Worm (Caenorhabditis elegans) whole organism, young adult: ENCODE measurements around the gene dpy-23.
A peak's percentile ranks its signal among the peaks of the same experiment; 100 is the strongest.

Experiments
- B0261.1 ChIP-seq: sonication (generic microtip); optimal IDR thresholded peaks from 2 replicates; lab custom pipeline; 2016; ENCODE audit warnings: mild to moderate bottlenecking, missing genetic modification characterization, moderate library complexity, missing compliant biosample characterization
- B0336.3 ChIP-seq: fragments of 200-800 bp; sonication (Bioruptor generic); IDR thresholded peaks from 2 replicates; pipeline ENCODE4 v1.3.6; 2022; ENCODE audit warnings: missing genetic modification characterization, missing compliant biosample characterization
- C17E4.6 ChIP-seq: fragments of 200-800 bp; sonication (Bioruptor generic); IDR thresholded peaks from 2 replicates; pipeline ENCODE4 v1.3.6; 2022; ENCODE audit warnings: missing genetic modification reagents, missing genetic modification characterization, missing compliant biosample characterization
- D2030.7 ChIP-seq: fragments of 200-800 bp; sonication (Bioruptor generic); IDR thresholded peaks from 2 replicates; pipeline ENCODE4 v1.3.6; 2022; ENCODE audit warnings: missing genetic modification reagents, missing genetic modification characterization, missing compliant biosample characterization
- K11D2.4 ChIP-seq: fragments of 200-800 bp; sonication (Bioruptor generic); IDR thresholded peaks from 2 replicates; pipeline ENCODE4 v1.3.6; 2022; ENCODE audit warnings: missing genetic modification reagents, missing genetic modification characterization, missing compliant biosample characterization
- T26A5.8 ChIP-seq: sonication (generic microtip); optimal IDR thresholded peaks from 2 replicates; lab custom pipeline; 2016; ENCODE audit warnings: missing genetic modification characterization, missing compliant biosample characterization
- Y53F4B.3 ChIP-seq: fragments of 200-800 bp; sonication (Bioruptor generic); IDR thresholded peaks from 2 replicates; pipeline ENCODE4 v1.3.6; 2022; ENCODE audit warnings: missing genetic modification reagents, missing genetic modification characterization, missing compliant biosample characterization
- Y53G8AR.9 ChIP-seq: fragments of 200-800 bp; sonication (Bioruptor generic); conservative IDR thresholded peaks from 2 replicates; pipeline ENCODE4 v1.3.6; 2022; ENCODE audit warnings: missing genetic modification reagents, missing genetic modification characterization, missing compliant biosample characterization
- Y56A3A.18 ChIP-seq: fragments of 200-800 bp; sonication (Bioruptor generic); IDR thresholded peaks from 2 replicates; pipeline ENCODE4 v1.3.6; 2022; ENCODE audit warnings: missing genetic modification reagents, missing genetic modification characterization, missing compliant biosample characterization
- Y79H2A.3 ChIP-seq: fragments of 200-800 bp; sonication (Bioruptor generic); conservative IDR thresholded peaks from 2 replicates; pipeline ENCODE4 v1.3.6; 2022; ENCODE audit warnings: missing genetic modification reagents, missing genetic modification characterization, missing compliant biosample characterization
- Y95B8A.8 ChIP-seq: fragments of 200-800 bp; sonication (Bioruptor generic); IDR thresholded peaks from 2 replicates; pipeline ENCODE4 v1.3.6; 2022; ENCODE audit warnings: missing genetic modification reagents, missing genetic modification characterization, missing compliant biosample characterization
- ama-1 ChIP-seq, 3 experiments: fragments of 150-350 bp in 1 of 3; sonication (generic microtip) in 2 of 3; optimal IDR thresholded peaks; 2 replicates each; lab custom pipeline; 2014 to 2018; ENCODE audit warnings: missing biosample characterization in 2 of 3, missing genetic modification characterization in 2 of 3, missing genetic modification reagents in 2 of 3
- aptf-2 ChIP-seq: fragments of 200-800 bp; sonication (Bioruptor generic); conservative IDR thresholded peaks from 2 replicates; pipeline ENCODE4 v1.3.6; 2022; ENCODE audit warnings: missing genetic modification reagents, missing genetic modification characterization, missing compliant biosample characterization
- aptf-3 ChIP-seq: fragments of 200-800 bp; sonication (Bioruptor generic); IDR thresholded peaks from 2 replicates; pipeline ENCODE4 v1.3.6; 2022; ENCODE audit warnings: missing genetic modification characterization, missing compliant biosample characterization
- athp-1 ChIP-seq: sonication (generic microtip); optimal IDR thresholded peaks from 2 replicates; lab custom pipeline; 2017; ENCODE audit warnings: mild to moderate bottlenecking, missing genetic modification characterization, missing compliant biosample characterization
- attf-3 ChIP-seq: fragments of 200-800 bp; sonication (Bioruptor generic); conservative IDR thresholded peaks from 2 replicates; pipeline ENCODE4 v1.3.6; 2022; ENCODE audit warnings: missing genetic modification reagents, missing genetic modification characterization, missing compliant biosample characterization
- bed-1 ChIP-seq: fragments of 200-800 bp; sonication (Bioruptor generic); IDR thresholded peaks from 2 replicates; pipeline ENCODE4 v1.3.6; 2022; ENCODE audit warnings: missing genetic modification reagents, missing genetic modification characterization, missing compliant biosample characterization
- bed-2 ChIP-seq: fragments of 200-800 bp; sonication (Bioruptor generic); IDR thresholded peaks from 2 replicates; pipeline ENCODE4 v1.3.6; 2022; ENCODE audit warnings: missing genetic modification reagents, missing genetic modification characterization, missing compliant biosample characterization
- ceh-79 ChIP-seq: sonication (generic microtip); optimal IDR thresholded peaks from 2 replicates; lab custom pipeline; 2017; ENCODE audit warnings: mild to moderate bottlenecking, missing genetic modification characterization, missing compliant biosample characterization
- ceh-91 ChIP-seq: fragments of 200-800 bp; sonication (Bioruptor generic); IDR thresholded peaks from 2 replicates; pipeline ENCODE4 v1.3.6; 2022; ENCODE audit warnings: missing genetic modification reagents, missing genetic modification characterization, missing compliant biosample characterization
- dpff-1 ChIP-seq: sonication (generic microtip); optimal IDR thresholded peaks from 2 replicates; lab custom pipeline; 2017; ENCODE audit warnings: mild to moderate bottlenecking, missing genetic modification characterization, missing compliant biosample characterization
- egl-18 ChIP-seq: fragments of 200-800 bp; sonication (Bioruptor generic); IDR thresholded peaks from 2 replicates; pipeline ENCODE4 v1.3.6; 2022; ENCODE audit warnings: missing genetic modification reagents, missing genetic modification characterization, missing compliant biosample characterization
- hlh-12 ChIP-seq: sonication (generic microtip); optimal IDR thresholded peaks from 2 replicates; lab custom pipeline; 2016; ENCODE audit warnings: missing genetic modification characterization, missing compliant biosample characterization
- hsf-1 ChIP-seq: fragments of 200-800 bp; sonication (Bioruptor generic); IDR thresholded peaks from 2 replicates; pipeline ENCODE4 v1.3.6; 2022; ENCODE audit warnings: missing genetic modification reagents, missing genetic modification characterization, missing compliant biosample characterization
- lag-1 ChIP-seq: fragments of 200-800 bp; sonication (Bioruptor generic); IDR thresholded peaks from 2 replicates; pipeline ENCODE4 v1.3.6; 2022; ENCODE audit warnings: missing genetic modification reagents, missing genetic modification characterization, missing compliant biosample characterization
- lin-26 ChIP-seq: fragments of 200-800 bp; sonication (Bioruptor generic); IDR thresholded peaks from 2 replicates; pipeline ENCODE4 v1.3.6; 2022; ENCODE audit warnings: missing genetic modification reagents, missing genetic modification characterization, missing compliant biosample characterization
- lsl-1 ChIP-seq: fragments of 200-800 bp; sonication (Bioruptor generic); optimal IDR thresholded peaks from 2 replicates; lab custom pipeline; 2018; ENCODE audit warnings: mild to moderate bottlenecking, missing genetic modification characterization, moderate library complexity, missing compliant biosample characterization
- madf-10 ChIP-seq: sonication (generic microtip); optimal IDR thresholded peaks from 2 replicates; lab custom pipeline; 2016; ENCODE audit warnings: mild to moderate bottlenecking, missing genetic modification characterization, missing compliant biosample characterization
- madf-6 ChIP-seq: fragments of 200-800 bp; sonication (Bioruptor generic); IDR thresholded peaks from 2 replicates; pipeline ENCODE4 v1.3.6; 2022; ENCODE audit warnings: missing genetic modification reagents, missing genetic modification characterization, missing compliant biosample characterization
- mcd-1 ChIP-seq: fragments of 200-800 bp; sonication (Bioruptor generic); IDR thresholded peaks from 2 replicates; pipeline ENCODE4 v1.3.6; 2022; ENCODE audit warnings: missing genetic modification reagents, missing genetic modification characterization, missing compliant biosample characterization
- mes-4 ChIP-seq: sonication (generic microtip); optimal IDR thresholded peaks from 2 replicates; lab custom pipeline; 2016; ENCODE audit warnings: missing genotype, missing genetic modification characterization, missing compliant biosample characterization
- nhr-90 ChIP-seq: sonication (generic microtip); optimal IDR thresholded peaks from 2 replicates; lab custom pipeline; 2016; ENCODE audit warnings: missing genotype, mild to moderate bottlenecking, missing genetic modification characterization, missing compliant biosample characterization
- pbrm-1 ChIP-seq: fragments of 200-800 bp; sonication (Bioruptor generic); IDR thresholded peaks from 2 replicates; pipeline ENCODE4 v1.3.6; 2022; ENCODE audit warnings: missing genetic modification reagents, missing genetic modification characterization, missing compliant biosample characterization
- rcor-1 ChIP-seq: fragments of 200-800 bp; sonication (Bioruptor generic); IDR thresholded peaks from 2 replicates; pipeline ENCODE4 v1.3.6; 2022; ENCODE audit warnings: missing genetic modification reagents, missing genetic modification characterization, missing compliant biosample characterization
- rec-8 ChIP-seq, 2 experiments: sonication (generic microtip); optimal IDR thresholded peaks; 2 replicates each; lab custom pipeline; 2016; ENCODE audit warnings: mild to moderate bottlenecking in 2 of 2, missing genetic modification characterization in 2 of 2, missing genetic modification reagents in 2 of 2, missing genotype in 2 of 2, missing biosample characterization in 1 of 2, missing compliant biosample characterization in 1 of 2, moderate library complexity in 1 of 2
- sea-2 ChIP-seq: fragments of 200-800 bp; sonication (Bioruptor generic); IDR thresholded peaks from 2 replicates; pipeline ENCODE4 v1.3.6; 2022; ENCODE audit warnings: missing genetic modification characterization, missing compliant biosample characterization
- somi-1 ChIP-seq: fragments of 200-800 bp; sonication (Bioruptor generic); optimal IDR thresholded peaks from 2 replicates; lab custom pipeline; 2018; ENCODE audit warnings: mild to moderate bottlenecking, missing genetic modification characterization, missing compliant biosample characterization
- tlf-1 ChIP-seq: fragments of 200-800 bp; sonication (Bioruptor generic); optimal IDR thresholded peaks from 2 replicates; lab custom pipeline; 2018; ENCODE audit warnings: mild to moderate bottlenecking, missing genetic modification characterization, missing compliant biosample characterization
- unc-130 ChIP-seq: sonication (generic microtip); optimal IDR thresholded peaks from 2 replicates; lab custom pipeline; 2016; ENCODE audit warnings: missing genetic modification reagents, missing genetic modification characterization, missing compliant biosample characterization
- zfh-2 ChIP-seq: fragments of 200-800 bp; sonication (Bioruptor generic); conservative IDR thresholded peaks from 2 replicates; pipeline ENCODE4 v1.3.6; 2022; ENCODE audit warnings: missing genetic modification reagents, missing genetic modification characterization, missing compliant biosample characterization
- ztf-25 ChIP-seq: fragments of 200-800 bp; sonication (Bioruptor generic); IDR thresholded peaks from 2 replicates; pipeline ENCODE4 v1.3.6; 2022; ENCODE audit warnings: missing genetic modification reagents, missing genetic modification characterization, missing compliant biosample characterization
- ztf-28 ChIP-seq: fragments of 200-800 bp; sonication (Bioruptor generic); IDR thresholded peaks from 2 replicates; pipeline ENCODE4 v1.3.6; 2022; ENCODE audit warnings: missing genetic modification reagents, missing genetic modification characterization, missing compliant biosample characterization
- ztf-6 ChIP-seq: fragments of 200-800 bp; sonication (Bioruptor generic); IDR thresholded peaks from 2 replicates; pipeline ENCODE4 v1.3.6; 2022; ENCODE audit warnings: missing genetic modification reagents, missing genetic modification characterization, missing compliant biosample characterization

Gene dpy-23

DNA sequence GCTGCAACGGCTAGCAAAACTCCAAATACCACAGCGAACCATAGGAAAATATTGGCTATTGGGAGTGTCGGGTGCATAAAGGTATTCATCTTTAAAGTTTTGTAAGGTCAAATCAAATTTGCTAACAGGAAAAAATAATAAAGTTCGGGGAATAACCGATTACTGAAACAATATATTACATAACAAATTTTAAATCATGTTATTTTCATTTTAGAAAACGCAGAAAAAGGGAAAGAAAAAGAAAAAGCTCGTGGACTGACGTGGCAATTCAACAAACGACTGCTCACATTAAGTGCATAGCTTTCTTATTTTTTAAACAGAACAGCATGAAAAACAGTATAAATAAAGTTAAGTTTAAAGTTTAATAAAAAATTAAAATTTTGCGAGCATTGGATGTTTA is 16.0 kb upstream of the dpy-23 start, which contains the start of gene R160.6:
Gene R160.6, minus strand, starts transcription at position 101 of the 400 bp plus-strand sequence.
- TF ChIP-seq nhr-90 (tag; lab: Kevin White, UChicago) = no peak
- no peak for TF ChIP-seq rec-8 (tag; optimal IDR thresholded peaks at IDR 0.05; lab: Kevin White, UChicago)
- TF ChIP-seq hlh-12 (tag; lab: Kevin White, UChicago) = no peak
- no peak for TF ChIP-seq aptf-2
- TF ChIP-seq B0336.3 (GFP tag; lab: Robert Waterston, UW) = no peak
- TF ChIP-seq madf-10 (tag; lab: Kevin White, UChicago) = no peak
- TF ChIP-seq bed-1 (GFP tag; lab: Robert Waterston, UW) = no peak
- TF ChIP-seq hsf-1 (GFP tag; lab: Robert Waterston, UW) = no peak
- TF ChIP-seq D2030.7 (GFP tag; lab: Robert Waterston, UW) = no peak
- no peak for TF ChIP-seq B0261.1
- no peak for TF ChIP-seq K11D2.4 (GFP tag; lab: Robert Waterston, UW)
- no peak for TF ChIP-seq mcd-1 (GFP tag; lab: Robert Waterston, UW)
- TF ChIP-seq somi-1 = no peak
- no peak for TF ChIP-seq sea-2
- TF ChIP-seq, all 124 proteins: peak for 0

DNA sequence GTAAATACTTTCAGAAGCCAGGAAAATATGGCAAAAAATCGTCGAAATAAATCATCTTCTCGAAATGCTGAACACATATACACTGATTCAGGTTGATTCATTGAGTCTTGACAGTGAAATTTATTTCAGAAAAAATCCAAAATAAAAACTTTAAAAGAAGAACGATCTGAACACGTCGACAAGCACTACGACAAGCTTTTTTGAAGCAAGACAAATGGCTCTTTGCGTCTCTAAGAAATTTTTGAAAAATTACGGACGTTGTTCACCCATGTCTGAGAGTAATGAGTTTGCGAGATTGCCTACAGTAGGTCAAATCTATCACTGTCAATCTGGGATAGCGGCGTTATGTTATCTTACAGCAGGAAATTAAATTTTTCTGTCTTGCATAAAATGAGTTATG is 12.4 kb upstream of the dpy-23 start, which contains the start of gene R160.2:
Gene R160.2, minus strand, starts transcription at position 101 of the 400 bp plus-strand sequence.
- TF ChIP-seq ama-1 (optimal IDR thresholded peaks at IDR 0.05; lab: Kevin White, UChicago) = no peak
- no peak for TF ChIP-seq ama-1 (GFP tag; optimal IDR thresholded peaks at IDR 0.05; lab: Kevin White, UChicago)
- no peak for TF ChIP-seq B0336.3 (GFP tag; lab: Robert Waterston, UW)
- no peak for TF ChIP-seq Y79H2A.3 (GFP tag; lab: Robert Waterston, UW)
- no peak for TF ChIP-seq bed-1 (GFP tag; lab: Robert Waterston, UW)
- no peak for TF ChIP-seq lin-26 (GFP tag; lab: Robert Waterston, UW)
- TF ChIP-seq T26A5.8 (tag; lab: Kevin White, UChicago) = no peak
- no peak for TF ChIP-seq bed-2 (GFP tag; lab: Robert Waterston, UW)
- no peak for TF ChIP-seq ztf-25 (GFP tag; lab: Robert Waterston, UW)
- no peak for TF ChIP-seq Y95B8A.8 (GFP tag; lab: Robert Waterston, UW)
- no peak for TF ChIP-seq mes-4 (tag; lab: Kevin White, UChicago)
- TF ChIP-seq Y53G8AR.9 (GFP tag; lab: Robert Waterston, UW) = no peak
- no peak for TF ChIP-seq aptf-3
- TF ChIP-seq athp-1 (tag; lab: Kevin White, UChicago) = no peak
- TF ChIP-seq, all 124 proteins: peak for 0

DNA sequence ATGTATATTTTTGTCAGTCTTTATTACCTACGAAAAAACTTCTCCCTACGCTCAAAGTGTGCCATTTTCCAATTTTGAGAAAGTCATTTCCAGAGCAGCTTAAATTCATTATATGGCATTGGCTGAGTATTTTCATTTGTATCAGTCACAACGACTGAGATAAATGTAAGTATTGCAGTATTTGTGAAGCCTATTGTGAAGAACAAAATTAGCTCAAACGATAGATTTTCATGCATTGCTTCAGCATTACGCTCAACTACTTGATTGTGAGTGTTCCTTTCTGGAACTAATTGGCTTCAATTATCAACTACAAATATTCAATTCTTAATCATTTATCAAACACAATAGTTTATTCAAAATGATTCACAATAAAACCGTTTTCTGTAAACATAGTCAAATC is 11.5 kb upstream of the dpy-23 start, which contains the start of gene R160.12:
Gene R160.12, minus strand, starts transcription at position 101 of the 400 bp plus-strand sequence.
- no peak for TF ChIP-seq tlf-1 (GFP tag; lab: Kevin White, UChicago)
- TF ChIP-seq ceh-79 (tag; lab: Kevin White, UChicago) = no peak
- no peak for TF ChIP-seq lsl-1 (GFP tag; lab: Kevin White, UChicago)
- TF ChIP-seq, all 124 proteins: peak for 0

DNA sequence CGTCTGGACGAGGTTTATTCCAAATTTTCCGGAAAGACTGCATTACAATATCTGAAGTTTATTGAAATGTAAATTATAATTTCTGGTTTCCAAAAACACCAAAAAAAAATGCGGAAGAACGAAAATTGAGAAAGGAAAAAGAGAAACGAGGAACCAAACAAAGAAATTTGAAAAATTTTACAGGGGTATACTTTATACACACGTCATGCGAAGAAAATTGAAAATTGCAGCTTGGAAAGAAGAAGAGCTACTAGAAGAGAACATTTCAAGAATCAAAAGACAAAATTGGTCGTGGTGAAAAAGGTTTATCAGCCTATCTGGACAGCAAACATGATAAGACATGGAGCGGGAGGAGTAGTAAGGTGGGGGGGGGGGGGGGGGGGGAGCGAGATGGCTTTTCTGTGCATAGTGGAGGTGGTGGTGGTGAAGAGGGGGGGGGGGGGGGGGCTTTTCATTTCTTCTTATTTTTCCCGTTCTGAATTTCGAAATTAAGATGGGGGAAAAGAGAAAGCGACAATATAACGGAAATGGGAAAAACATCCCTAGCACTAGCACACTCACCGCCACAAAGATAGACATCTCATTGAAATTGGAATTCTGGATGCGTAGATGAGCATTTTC is 5.7 kb upstream of the dpy-23 start, which contains the start of gene lst-2:
Gene lst-2, minus strand, starts transcription at position 51 of the 621 bp plus-strand sequence.
- TF ChIP-seq dpff-1 (tag; lab: Kevin White, UChicago) (no peak), pbrm-1 (GFP tag; lab: Robert Waterston, UW) (no peak), Y56A3A.18 (no peak), C17E4.6 (no peak), rcor-1 (GFP tag; lab: Robert Waterston, UW) (no peak), lsl-1 (GFP tag; lab: Kevin White, UChicago) (no peak), Y53F4B.3 (GFP tag; lab: Robert Waterston, UW) (no peak), somi-1 (no peak), madf-6 (no peak), egl-18 (no peak), Y53G8AR.9 (GFP tag; lab: Robert Waterston, UW) (no peak), ceh-91 (GFP tag; lab: Robert Waterston, UW) (no peak), unc-130 (GFP tag; lab: Kevin White, UChicago) (no peak), lag-1 (no peak), zfh-2 (GFP tag; lab: Robert Waterston, UW) (peak; percentile 79), ztf-6 (GFP tag; lab: Robert Waterston, UW) (no peak), hsf-1 (GFP tag; lab: Robert Waterston, UW) (no peak), attf-3 (GFP tag; lab: Robert Waterston, UW) (no peak), ztf-28 (GFP tag; lab: Robert Waterston, UW) (no peak)
